Worm (Caenorhabditis elegans) whole organism, L2 larva: Measurements from ENCODE around the gene ZK1128.1.

Source experiments
- C34F6.9 ChIP-seq: fragments of 150-350 bp; optimal IDR thresholded peaks from 2 replicates; lab custom pipeline; 2014; ENCODE audit warnings: missing biosample characterization, missing genetic modification characterization
- F13H6.1 ChIP-seq: sonication (generic microtip); optimal IDR thresholded peaks from 2 replicates; lab custom pipeline; 2016; ENCODE audit warnings: missing genetic modification characterization, missing compliant biosample characterization
- R02D3.7 ChIP-seq: fragments of 150-350 bp; optimal IDR thresholded peaks from 2 replicates; lab custom pipeline; 2014; ENCODE audit warnings: missing biosample characterization, missing genetic modification characterization
- Y55F3AM.14 ChIP-seq: fragments of 200-800 bp; sonication (Bioruptor generic); optimal IDR thresholded peaks from 2 replicates; lab custom pipeline; 2018; ENCODE audit warnings: mild to moderate bottlenecking, missing genetic modification characterization, missing compliant biosample characterization
- ZK546.5 ChIP-seq: sonication (generic microtip); optimal IDR thresholded peaks from 2 replicates; lab custom pipeline; 2017; ENCODE audit warnings: missing biosample characterization, missing genetic modification characterization
- alr-1 ChIP-seq: fragments of 150-350 bp; optimal IDR thresholded peaks from 2 replicates; lab custom pipeline; 2014; ENCODE audit warnings: missing biosample characterization, missing genetic modification characterization
- aly-2 ChIP-seq: fragments of 150-350 bp; optimal IDR thresholded peaks from 2 replicates; lab custom pipeline; 2014; ENCODE audit warnings: missing biosample characterization, missing genetic modification characterization
- blmp-1 ChIP-seq: sonication (generic microtip); optimal IDR thresholded peaks from 2 replicates; lab custom pipeline; 2017; ENCODE audit warnings: missing genetic modification characterization, mild to moderate bottlenecking, missing compliant biosample characterization, antibody characterized with exemption, moderate library complexity; ENCODE audit not compliant: insufficient read depth
- ceh-16 ChIP-seq: fragments of 150-350 bp; optimal IDR thresholded peaks from 2 replicates; lab custom pipeline; 2014; ENCODE audit warnings: missing biosample characterization, missing genetic modification characterization
- ceh-82 ChIP-seq: fragments of 150-350 bp; optimal IDR thresholded peaks from 2 replicates; lab custom pipeline; 2014; ENCODE audit warnings: missing biosample characterization, missing genetic modification characterization
- crh-2 ChIP-seq: sonication (generic microtip); optimal IDR thresholded peaks from 2 replicates; lab custom pipeline; 2017; ENCODE audit warnings: missing biosample characterization, missing genetic modification characterization
- dmd-4 ChIP-seq: sonication (generic microtip); optimal IDR thresholded peaks from 2 replicates; lab custom pipeline; 2017; ENCODE audit warnings: missing biosample characterization, missing genetic modification characterization
- egl-27 ChIP-seq: sonication (generic microtip); optimal IDR thresholded peaks from 3 replicates; lab custom pipeline; 2017; ENCODE audit warnings: missing biosample characterization, missing genetic modification reagents, missing genetic modification characterization
- elt-1 ChIP-seq: fragments of 150-350 bp; optimal IDR thresholded peaks from 2 replicates; lab custom pipeline; 2014; ENCODE audit warnings: missing biosample characterization, missing genetic modification characterization
- elt-3 ChIP-seq: sonication (generic microtip); optimal IDR thresholded peaks from 2 replicates; lab custom pipeline; 2017; ENCODE audit warnings: missing biosample characterization, missing genetic modification characterization
- fos-1 ChIP-seq: fragments of 150-350 bp; optimal IDR thresholded peaks from 2 replicates; lab custom pipeline; 2014; ENCODE audit warnings: missing biosample characterization, missing genetic modification characterization
- gmeb-1 ChIP-seq: fragments of 150-350 bp; optimal IDR thresholded peaks from 2 replicates; lab custom pipeline; 2014; ENCODE audit warnings: missing biosample characterization, missing genetic modification characterization
- lin-11 ChIP-seq: fragments of 150-350 bp; sonication (generic microtip); optimal IDR thresholded peaks from 2 replicates; lab custom pipeline; 2014; ENCODE audit warnings: missing biosample characterization, missing genetic modification characterization, inconsistent platforms, mixed read lengths
- lin-13 ChIP-seq: fragments of 150-350 bp; optimal IDR thresholded peaks from 2 replicates; lab custom pipeline; 2014; ENCODE audit warnings: missing biosample characterization, missing genetic modification reagents, missing genetic modification characterization
- lin-39 ChIP-seq: fragments of 150-350 bp; optimal IDR thresholded peaks from 2 replicates; lab custom pipeline; 2014; ENCODE audit warnings: missing biosample characterization, missing genetic modification reagents, missing genetic modification characterization
- lsy-2 ChIP-seq, 2 experiments: fragments of 150-350 bp in 1 of 2; sonication (generic microtip) in 1 of 2; optimal IDR thresholded peaks; 2 replicates each; lab custom pipeline; 2014 to 2017; ENCODE audit warnings: missing biosample characterization in 2 of 2, missing genetic modification characterization in 2 of 2
- mab-5 ChIP-seq: fragments of 150-350 bp; optimal IDR thresholded peaks from 2 replicates; lab custom pipeline; 2014; ENCODE audit warnings: missing biosample characterization, missing genetic modification characterization
- mbf-1 ChIP-seq: sonication (generic microtip); optimal IDR thresholded peaks from 2 replicates; lab custom pipeline; 2017; ENCODE audit warnings: missing biosample characterization, missing genetic modification characterization
- mdl-1 ChIP-seq, 2 experiments: fragments of 150-350 bp in 1 of 2; sonication (generic microtip) in 1 of 2; optimal IDR thresholded peaks; 2 replicates each; lab custom pipeline; 2017; ENCODE audit warnings: missing biosample characterization in 2 of 2, missing genetic modification characterization in 2 of 2
- nhr-10 ChIP-seq: sonication (generic microtip); optimal IDR thresholded peaks from 2 replicates; lab custom pipeline; 2017; ENCODE audit warnings: missing biosample characterization, missing genetic modification characterization
- nhr-11 ChIP-seq: fragments of 150-350 bp; optimal IDR thresholded peaks from 2 replicates; lab custom pipeline; 2014; ENCODE audit warnings: missing biosample characterization, missing genetic modification characterization
- nhr-12 ChIP-seq: fragments of 150-350 bp; optimal IDR thresholded peaks from 2 replicates; lab custom pipeline; 2014; ENCODE audit warnings: missing biosample characterization, missing genetic modification characterization
- nhr-129 ChIP-seq: fragments of 150-350 bp; optimal IDR thresholded peaks from 2 replicates; lab custom pipeline; 2014; ENCODE audit warnings: missing biosample characterization, missing genetic modification characterization
- nhr-21 ChIP-seq: fragments of 150-350 bp; optimal IDR thresholded peaks from 2 replicates; lab custom pipeline; 2014; ENCODE audit warnings: missing biosample characterization, missing genetic modification characterization
- nhr-23 ChIP-seq: fragments of 150-350 bp; optimal IDR thresholded peaks from 2 replicates; lab custom pipeline; 2014; ENCODE audit warnings: missing biosample characterization, missing genetic modification reagents, missing genetic modification characterization
- nhr-237 ChIP-seq: fragments of 150-350 bp; optimal IDR thresholded peaks from 2 replicates; lab custom pipeline; 2014; ENCODE audit warnings: missing biosample characterization, missing genetic modification characterization
- nhr-25 ChIP-seq: fragments of 150-350 bp; sonication (generic microtip); optimal IDR thresholded peaks from 3 replicates; lab custom pipeline; 2014; ENCODE audit warnings: missing biosample characterization, missing genetic modification characterization
- nhr-6 ChIP-seq: fragments of 150-350 bp; optimal IDR thresholded peaks from 2 replicates; lab custom pipeline; 2014; ENCODE audit warnings: missing biosample characterization, missing genetic modification characterization
- nhr-77 ChIP-seq: fragments of 150-350 bp; optimal IDR thresholded peaks from 2 replicates; lab custom pipeline; 2014; ENCODE audit warnings: missing biosample characterization, missing genetic modification characterization
- peb-1 ChIP-seq: fragments of 150-350 bp; optimal IDR thresholded peaks from 2 replicates; lab custom pipeline; 2014; ENCODE audit warnings: missing biosample characterization, missing genetic modification characterization
- sem-4 ChIP-seq: fragments of 150-350 bp; optimal IDR thresholded peaks from 2 replicates; lab custom pipeline; 2014; ENCODE audit warnings: missing biosample characterization, missing genetic modification reagents, missing genetic modification characterization
- skn-1 ChIP-seq: sonication (generic microtip); optimal IDR thresholded peaks from 2 replicates; lab custom pipeline; 2017; ENCODE audit warnings: missing biosample characterization, missing genetic modification characterization
- sma-3 ChIP-seq: sonication (generic microtip); optimal IDR thresholded peaks from 2 replicates; lab custom pipeline; 2016; ENCODE audit warnings: missing genetic modification reagents, missing genetic modification characterization, missing compliant biosample characterization
- sma-9 ChIP-seq, 2 experiments: fragments of 150-350 bp in 1 of 2; sonication (generic microtip) in 1 of 2; optimal IDR thresholded peaks; 2 replicates each; lab custom pipeline; 2014 to 2016; ENCODE audit warnings: missing genetic modification characterization in 2 of 2, mild to moderate bottlenecking in 1 of 2, missing biosample characterization in 1 of 2, missing compliant biosample characterization in 1 of 2, missing genetic modification reagents in 1 of 2, moderate library complexity in 1 of 2
- snpc-4 ChIP-seq: fragments of 150-350 bp; optimal IDR thresholded peaks from 2 replicates; lab custom pipeline; 2014; ENCODE audit warnings: missing biosample characterization, missing genetic modification characterization
- unc-39 ChIP-seq: fragments of 150-350 bp; optimal IDR thresholded peaks from 2 replicates; lab custom pipeline; 2014; ENCODE audit warnings: missing biosample characterization, missing genetic modification characterization
- unc-55 ChIP-seq: fragments of 150-350 bp; sonication (generic microtip); optimal IDR thresholded peaks from 3 replicates; lab custom pipeline; 2014; ENCODE audit warnings: missing biosample characterization, missing genetic modification reagents, missing genetic modification characterization
- unc-62 ChIP-seq: fragments of 150-350 bp; optimal IDR thresholded peaks from 2 replicates; lab custom pipeline; 2014; ENCODE audit warnings: missing biosample characterization, missing genetic modification reagents, missing genetic modification characterization
- zag-1 ChIP-seq: fragments of 150-350 bp; optimal IDR thresholded peaks from 2 replicates; lab custom pipeline; 2014; ENCODE audit warnings: missing biosample characterization, missing genetic modification characterization
- ztf-1 ChIP-seq: fragments of 200-800 bp; sonication (Bioruptor generic); conservative IDR thresholded peaks from 2 replicates; pipeline ENCODE4 v1.3.6; 2022; ENCODE audit warnings: missing genetic modification characterization, missing compliant biosample characterization
- ztf-4 ChIP-seq: fragments of 150-350 bp; optimal IDR thresholded peaks from 2 replicates; lab custom pipeline; 2014; ENCODE audit warnings: missing biosample characterization, missing genetic modification characterization

Gene ZK1128.1

ce11 chrIII:10096525-10096972 is 18.0 kb downstream of the ZK1128.1 start:
- TF ChIP-seq R02D3.7 (tag; lab: Kevin White, UChicago): peak; percentile 18
- peak; percentile 91 for TF ChIP-seq nhr-129 (tag; lab: Kevin White, UChicago)
- no peak for TF ChIP-seq dmd-4
- peak; percentile 85 for TF ChIP-seq nhr-21 (tag; lab: Kevin White, UChicago)
- no peak for TF ChIP-seq nhr-12 (tag; lab: Kevin White, UChicago)
- peak; percentile 92 for TF ChIP-seq unc-55 (GFP tag; lab: Kevin White, UChicago)
- no peak for TF ChIP-seq alr-1 (tag; lab: Kevin White, UChicago)
- no peak for TF ChIP-seq unc-39
- TF ChIP-seq lin-11 (tag; lab: Kevin White, UChicago): peak; percentile 84
- TF ChIP-seq sma-3 (GFP tag; lab: Kevin White, UChicago): peak; percentile 77
- peak; percentile 54 for TF ChIP-seq snpc-4 (tag; lab: Kevin White, UChicago)
- TF ChIP-seq fos-1 (tag; lab: Kevin White, UChicago): peak; percentile 80
- TF ChIP-seq blmp-1: peak; percentile 20
- no peak for TF ChIP-seq aly-2 (tag; lab: Kevin White, UChicago)
- TF ChIP-seq nhr-6: peak; percentile 89
- TF ChIP-seq nhr-11: no peak
- peak; percentile 85 for TF ChIP-seq mab-5 (tag; lab: Kevin White, UChicago)
- peak; percentile 97 for TF ChIP-seq C34F6.9 (tag; lab: Kevin White, UChicago)
- peak; percentile 60 for TF ChIP-seq nhr-237
- TF ChIP-seq ztf-1 (GFP tag; lab: Robert Waterston, UW): no peak
- TF ChIP-seq unc-62: peak; percentile 80
- peak; percentile 94 for TF ChIP-seq sma-9 (GFP tag; optimal IDR thresholded peaks at IDR 0.05; lab: Kevin White, UChicago)
- no peak for TF ChIP-seq sma-9 (tag; optimal IDR thresholded peaks at IDR 0.05; lab: Kevin White, UChicago)
- TF ChIP-seq zag-1 (tag; lab: Kevin White, UChicago): peak; percentile 86
- TF ChIP-seq lin-39: no peak
- peak; percentile 90 for TF ChIP-seq crh-2 (tag; lab: Kevin White, UChicago)
- no peak for TF ChIP-seq nhr-23 (tag; lab: Kevin White, UChicago)
- TF ChIP-seq skn-1: no peak
- TF ChIP-seq nhr-77: peak; percentile 59
- no peak for TF ChIP-seq peb-1 (tag; lab: Kevin White, UChicago)
- peak; percentile 81 to 94 for TF ChIP-seq lsy-2 (tag; optimal IDR thresholded peaks at IDR 0.05; lab: Kevin White, UChicago)
- peak; percentile 45 for TF ChIP-seq ceh-82 (tag; lab: Kevin White, UChicago)
- TF ChIP-seq nhr-25 (tag; lab: Kevin White, UChicago): peak; percentile 77
- TF ChIP-seq gmeb-1 (tag; lab: Kevin White, UChicago): peak; percentile 77
- TF ChIP-seq lin-13 (GFP tag; lab: Kevin White, UChicago): peak; percentile 83
- TF ChIP-seq F13H6.1 (tag; lab: Kevin White, UChicago): peak; percentile 97
- no peak for TF ChIP-seq elt-1 (tag; lab: Kevin White, UChicago)
- TF ChIP-seq elt-3 (tag; lab: Kevin White, UChicago): no peak
- TF ChIP-seq nhr-10: no peak
- peak; percentile 96 to 97 for TF ChIP-seq mdl-1 (tag; optimal IDR thresholded peaks at IDR 0.05; lab: Kevin White, UChicago)
- peak; percentile 85 for TF ChIP-seq sem-4
- peak; percentile 86 for TF ChIP-seq ztf-4 (tag; lab: Kevin White, UChicago)
- TF ChIP-seq ZK546.5 (tag; lab: Kevin White, UChicago): peak; percentile 42
- TF ChIP-seq egl-27: peak; percentile 94
- TF ChIP-seq ceh-16 (tag; lab: Kevin White, UChicago): no peak
- TF ChIP-seq Y55F3AM.14 (GFP tag; lab: Kevin White, UChicago): peak; percentile 22
- no peak for TF ChIP-seq mbf-1 (tag; lab: Kevin White, UChicago)
